Worm (Caenorhabditis elegans): Measurements from ENCODE around the gene ZK353.3.

DNA sequence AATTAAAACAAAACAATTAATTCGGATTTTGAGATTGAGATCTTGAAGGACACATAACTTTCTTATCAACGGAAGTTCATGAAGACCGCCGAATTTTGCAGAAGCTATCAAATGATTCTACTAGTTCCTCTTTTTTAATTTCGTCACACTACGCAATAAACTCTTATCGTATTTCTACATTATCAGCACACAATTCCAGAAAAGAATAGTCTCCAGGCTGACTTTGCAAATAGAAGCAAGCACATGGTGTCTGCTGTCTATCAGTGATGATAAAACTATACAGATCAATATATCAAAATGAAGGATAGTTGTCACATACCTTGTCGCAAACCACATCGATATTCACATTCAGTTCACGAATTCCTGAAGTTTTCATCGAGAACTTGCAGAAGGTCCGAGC is 4.7 kb downstream of the ZK353.3 start:
- no peak for TF ChIP-seq ama-1 (optimal IDR thresholded peaks at IDR 0.05)
- TF ChIP-seq pha-4 (tag; optimal IDR thresholded peaks at IDR 0.05): peak; percentile 53
- no peak for TF ChIP-seq nhr-76 (tag; optimal IDR thresholded peaks at IDR 0.05)
- TF ChIP-seq hmg-11 (tag; optimal IDR thresholded peaks at IDR 0.05): no peak
- TF ChIP-seq nhr-77 (tag; optimal IDR thresholded peaks at IDR 0.05): no peak
- TF ChIP-seq skn-1 (tag; optimal IDR thresholded peaks at IDR 0.05): peak; percentile 13
- TF ChIP-seq nhr-12 (tag; optimal IDR thresholded peaks at IDR 0.05): no peak
- no peak for TF ChIP-seq lin-39 (tag; optimal IDR thresholded peaks at IDR 0.05)
- no peak for TF ChIP-seq fkh-10 (GFP tag; optimal IDR thresholded peaks at IDR 0.05)
- no peak for TF ChIP-seq ceh-9 (tag; optimal IDR thresholded peaks at IDR 0.05)
- no peak for TF ChIP-seq snpc-4 (tag; optimal IDR thresholded peaks at IDR 0.05)
- TF ChIP-seq R02D3.7 (tag; optimal IDR thresholded peaks at IDR 0.05): no peak
- no peak for TF ChIP-seq lsy-12 (tag; optimal IDR thresholded peaks at IDR 0.05)

Measured in whole organism, L3 larva.